Fruit fly (Drosophila melanogaster) Kc167 (cell line): Measurements from ENCODE around the gene BomT3.

Experiments used
- Myc ChIP-seq: fragments of >200 bp; optimal IDR thresholded peaks from 2 replicates; lab custom pipeline; 2017; ENCODE audit warnings: missing external identifiers
- h ChIP-seq: fragments of >200 bp; optimal IDR thresholded peaks from 3 replicates; lab custom pipeline; 2018; ENCODE audit warnings: missing external identifiers
- insv ChIP-seq: fragments of >200 bp; optimal IDR thresholded peaks from 3 replicates; lab custom pipeline; 2018; ENCODE audit warnings: missing external identifiers
- psq ChIP-seq: fragments of >200 bp; optimal IDR thresholded peaks from 2 replicates; lab custom pipeline; 2017; ENCODE audit warnings: missing external identifiers

DNA sequence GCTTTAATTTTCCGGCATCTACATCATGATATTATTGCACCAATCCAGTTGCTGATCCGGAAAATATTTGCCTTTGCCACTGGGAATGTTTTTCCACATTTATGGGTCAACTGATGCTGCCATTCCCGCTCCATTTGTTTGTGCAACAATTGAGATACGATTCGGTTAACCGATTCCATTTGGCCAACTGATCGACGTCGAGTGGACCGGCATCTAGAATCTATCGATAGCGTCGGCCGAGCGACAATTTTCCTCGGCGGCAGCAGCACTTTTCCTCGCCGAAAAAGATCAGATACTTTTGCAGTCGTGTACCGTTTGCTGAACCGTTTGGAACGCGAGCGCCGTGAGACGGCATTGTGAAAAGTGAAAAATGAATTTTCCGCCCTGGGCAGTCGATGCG, 33.6 kb upstream of the BomT3 start, which contains the start of gene CG42390:
- TF ChIP-seq h (lab: Kevin White, UChicago) (no peak), Myc (lab: Kevin White, UChicago) (no peak), psq (no peak), insv (lab: Kevin White, UChicago) (no peak)
